Worm (Caenorhabditis elegans): ENCODE measurements around the gene mnp-1.
A peak's percentile ranks its signal among the peaks of the same experiment; 100 is the strongest.

mnp-1 gene

ce11 chrIII:4332543-4333042, 23.8 kb upstream of the mnp-1 start, which contains the start of gene cdk-12 (continued):
- peak in 1 of 3 experiments; percentile 56 for TF ChIP-seq ceh-82 (tag; optimal IDR thresholded peaks at IDR 0.05)
- no peak for TF ChIP-seq C04F5.9 (tag; optimal IDR thresholded peaks at IDR 0.05)
- TF ChIP-seq egl-27 (tag; optimal IDR thresholded peaks at IDR 0.05): no peak
- peak; percentile 28 for TF ChIP-seq tbx-2 (tag; optimal IDR thresholded peaks at IDR 0.05)
- TF ChIP-seq mef-2 (tag; optimal IDR thresholded peaks at IDR 0.05): no peak
- no peak for TF ChIP-seq unc-130 (tag; optimal IDR thresholded peaks at IDR 0.05)
- TF ChIP-seq unc-30 (tag; optimal IDR thresholded peaks at IDR 0.05): no peak
- peak; percentile 57 for TF ChIP-seq lin-14 (GFP tag; optimal IDR thresholded peaks at IDR 0.05)
- TF ChIP-seq lir-3 (tag; optimal IDR thresholded peaks at IDR 0.05; ENCODE audit: poor library complexity): no peak
- no peak for TF ChIP-seq ceh-88 (GFP tag; IDR thresholded peaks at IDR 0.05)
- TF ChIP-seq tlp-1 (tag; optimal IDR thresholded peaks at IDR 0.05): no peak
- peak; percentile 35 for TF ChIP-seq nhr-90 (tag; optimal IDR thresholded peaks at IDR 0.05; ENCODE audit: poor library complexity)
- TF ChIP-seq blmp-1 (tag; optimal IDR thresholded peaks at IDR 0.05): peak; percentile 53
- TF ChIP-seq ztf-4 (tag; optimal IDR thresholded peaks at IDR 0.05): no peak
- TF ChIP-seq sox-4 (tag; optimal IDR thresholded peaks at IDR 0.05): no peak
- peak; percentile 34 to 62 (median 36) for TF ChIP-seq dpl-1 (GFP tag; optimal IDR thresholded peaks at IDR 0.05)
- peak; percentile 35 for TF ChIP-seq C16A3.4 (tag; optimal IDR thresholded peaks at IDR 0.05)
- no peak for TF ChIP-seq ces-1 (GFP tag; optimal IDR thresholded peaks at IDR 0.05)
- no peak for TF ChIP-seq nhr-28 (tag; optimal IDR thresholded peaks at IDR 0.05)
- no peak for TF ChIP-seq aly-2 (tag; optimal IDR thresholded peaks at IDR 0.05)
- peak; percentile 34 for TF ChIP-seq nhr-20 (tag; optimal IDR thresholded peaks at IDR 0.05)
- TF ChIP-seq fkh-4 (tag; optimal IDR thresholded peaks at IDR 0.05; ENCODE audit: borderline replicate concordance): no peak
- TF ChIP-seq hlh-4 (tag; optimal IDR thresholded peaks at IDR 0.05): no peak
- TF ChIP-seq nhr-12 (tag; optimal IDR thresholded peaks at IDR 0.05): no peak
- TF ChIP-seq C34B4.2 (tag; optimal IDR thresholded peaks at IDR 0.05): no peak
- no peak for TF ChIP-seq hlh-17 (GFP tag; optimal IDR thresholded peaks at IDR 0.05; ENCODE audit: borderline replicate concordance)
- no peak for TF ChIP-seq sptf-1 (tag; optimal IDR thresholded peaks at IDR 0.05)
- peak; percentile 53 for TF ChIP-seq xbp-1 (tag; optimal IDR thresholded peaks at IDR 0.05)
- TF ChIP-seq Y116A8C.19 (tag; optimal IDR thresholded peaks at IDR 0.05; ENCODE audit: borderline replicate concordance): no peak
- peak; percentile 20 for TF ChIP-seq snpc-4 (tag; optimal IDR thresholded peaks at IDR 0.05)
- TF ChIP-seq lin-35 (GFP tag; optimal IDR thresholded peaks at IDR 0.05): peak; percentile 38 to 52
- no peak for TF ChIP-seq ztf-11 (tag; optimal IDR thresholded peaks at IDR 0.05)
- no peak for TF ChIP-seq zag-1 (tag; optimal IDR thresholded peaks at IDR 0.05)
- no peak for TF ChIP-seq alr-1 (tag; optimal IDR thresholded peaks at IDR 0.05; ENCODE audit: borderline replicate concordance)
- peak; percentile 39 to 57 for TF ChIP-seq efl-1 (optimal IDR thresholded peaks at IDR 0.05)
- TF ChIP-seq efl-1 (GFP tag; optimal IDR thresholded peaks at IDR 0.05 in 1 of 2): peak; percentile 51 to 94
- TF ChIP-seq pax-3 (tag; optimal IDR thresholded peaks at IDR 0.05): no peak
- no peak for TF ChIP-seq aha-1 (tag; optimal IDR thresholded peaks at IDR 0.05)
- peak; percentile 60 for TF ChIP-seq snu-23 (GFP tag; optimal IDR thresholded peaks at IDR 0.05)
- TF ChIP-seq sup-37 (GFP tag; optimal IDR thresholded peaks at IDR 0.05): no peak
- TF ChIP-seq jun-1 (tag; optimal IDR thresholded peaks at IDR 0.05): no peak
- TF ChIP-seq vab-15 (tag; optimal IDR thresholded peaks at IDR 0.05): no peak

ce11 chrIII:4335614-4336013, 20.8 kb upstream of the mnp-1 start:
- TF ChIP-seq ztf-11 (tag; optimal IDR thresholded peaks at IDR 0.05): peak in 1 of 2 experiments; percentile 25
- TF ChIP-seq aha-1 (tag; optimal IDR thresholded peaks at IDR 0.05): no peak
- peak; percentile 40 for TF ChIP-seq nhr-47 (tag; optimal IDR thresholded peaks at IDR 0.05)
- peak; percentile 39; the same call in 1 of the 2 replicates for TF ChIP-seq isw-1 (GFP tag; IDR thresholded peaks at IDR 0.05)
- TF ChIP-seq snu-23 (GFP tag; optimal IDR thresholded peaks at IDR 0.05): peak; percentile 25
- peak in 2 of 3 experiments; percentile 36 to 41 for TF ChIP-seq ceh-82 (tag; optimal IDR thresholded peaks at IDR 0.05)
- peak in 1 of 2 experiments; percentile 48 for TF ChIP-seq efl-1 (optimal IDR thresholded peaks at IDR 0.05)
- TF ChIP-seq efl-1 (GFP tag; optimal IDR thresholded peaks at IDR 0.05 in 1 of 2): peak; percentile 19 to 24
- TF ChIP-seq nhr-71 (tag; optimal IDR thresholded peaks at IDR 0.05): peak; percentile 34
- peak in 1 of 3 experiments; percentile 8 for TF ChIP-seq dpl-1 (GFP tag; optimal IDR thresholded peaks at IDR 0.05)
- peak; percentile 86 for TF ChIP-seq lin-14 (GFP tag; optimal IDR thresholded peaks at IDR 0.05)
- TF ChIP-seq ceh-88 (GFP tag; IDR thresholded peaks at IDR 0.05): no peak
- peak; percentile 7 for TF ChIP-seq blmp-1 (tag; optimal IDR thresholded peaks at IDR 0.05)
- peak; percentile 41 for TF ChIP-seq jun-1 (tag; optimal IDR thresholded peaks at IDR 0.05)
- TF ChIP-seq unc-86 (tag; optimal IDR thresholded peaks at IDR 0.05): peak; percentile 40
- TF ChIP-seq nhr-77 (tag; optimal IDR thresholded peaks at IDR 0.05): no peak
- peak; percentile 31 for TF ChIP-seq swsn-7 (tag; optimal IDR thresholded peaks at IDR 0.05)
- no peak for TF ChIP-seq pax-3 (tag; optimal IDR thresholded peaks at IDR 0.05)
- TF ChIP-seq sox-4 (tag; optimal IDR thresholded peaks at IDR 0.05): no peak
- TF ChIP-seq fkh-8 (tag; optimal IDR thresholded peaks at IDR 0.05): peak; percentile 66
- TF ChIP-seq lsy-2 (tag; optimal IDR thresholded peaks at IDR 0.05): peak in 1 of 2 experiments; percentile 46
- TF ChIP-seq xbp-1 (tag; optimal IDR thresholded peaks at IDR 0.05): peak; percentile 9
- peak in 1 of 2 experiments; percentile 37 for TF ChIP-seq lin-35 (GFP tag; optimal IDR thresholded peaks at IDR 0.05)

All from whole organism, L1 larva.